Worm (Caenorhabditis elegans) whole organism, L4 larva: Measurements from ENCODE around the gene F54D10.8.

Source experiments
- D1046.2 ChIP-seq: fragments of 200-800 bp; sonication (Bioruptor generic); IDR thresholded peaks from 2 replicates; pipeline ENCODE4 v1.3.6; 2022; ENCODE audit warnings: missing genetic modification characterization, missing compliant biosample characterization
- F26F4.8 ChIP-seq: fragments of 200-800 bp; sonication (Bioruptor generic); conservative IDR thresholded peaks from 2 replicates; pipeline ENCODE4 v1.3.6; 2022; ENCODE audit warnings: missing genetic modification characterization, missing compliant biosample characterization
- F44E2.7 ChIP-seq: fragments of 200-800 bp; sonication (Bioruptor generic); IDR thresholded peaks from 2 replicates; pipeline ENCODE4 v2.1.2; 2022; ENCODE audit warnings: missing genetic modification characterization, missing compliant biosample characterization
- R02D3.7 ChIP-seq: fragments of 150-350 bp; sonication (generic microtip); optimal IDR thresholded peaks from 3 replicates; lab custom pipeline; 2014; ENCODE audit warnings: missing biosample characterization, missing genetic modification characterization
- T26A8.4 ChIP-seq: fragments of 200-800 bp; sonication (Bioruptor generic); IDR thresholded peaks from 2 replicates; pipeline ENCODE4 v1.3.6; 2022; ENCODE audit warnings: missing genetic modification characterization, missing compliant biosample characterization
- Y105C5A.15 ChIP-seq: fragments of 200-800 bp; sonication (Bioruptor generic); IDR thresholded peaks from 2 replicates; pipeline ENCODE4 v1.3.6; 2022; ENCODE audit warnings: missing genetic modification characterization, missing compliant biosample characterization
- Y48G9A.11 ChIP-seq: fragments of 200-800 bp; sonication (Bioruptor generic); IDR thresholded peaks from 2 replicates; pipeline ENCODE4 v1.3.6; 2022; ENCODE audit warnings: missing genetic modification reagents, missing genetic modification characterization, missing compliant biosample characterization
- Y5F2A.4 ChIP-seq: fragments of 200-800 bp; sonication (Bioruptor generic); optimal IDR thresholded peaks from 2 replicates; lab custom pipeline; 2018; ENCODE audit warnings: mild to moderate bottlenecking, missing genetic modification characterization, missing compliant biosample characterization
- Y75B8A.6 ChIP-seq: fragments of 200-800 bp; sonication (Bioruptor generic); IDR thresholded peaks from 2 replicates; pipeline ENCODE4 v1.3.6; 2022; ENCODE audit warnings: missing genetic modification reagents, missing genetic modification characterization, missing compliant biosample characterization
- ZK337.2 ChIP-seq: fragments of 200-800 bp; sonication (Bioruptor generic); IDR thresholded peaks from 2 replicates; pipeline ENCODE4 v1.3.6; 2022; ENCODE audit warnings: missing genetic modification reagents, missing genetic modification characterization, missing compliant biosample characterization
- ZK546.5 ChIP-seq, 2 experiments: sonication (generic microtip); optimal IDR thresholded peaks; 2 replicates each; lab custom pipeline; 2017; ENCODE audit warnings: missing biosample characterization in 2 of 2, missing genetic modification characterization in 2 of 2
- ceh-28 ChIP-seq: fragments of 150-350 bp; optimal IDR thresholded peaks from 2 replicates; lab custom pipeline; 2014; ENCODE audit warnings: missing biosample characterization, missing genetic modification reagents, missing genetic modification characterization
- ceh-44 ChIP-seq: fragments of 200-800 bp; sonication (Bioruptor generic); IDR thresholded peaks from 2 replicates; pipeline ENCODE4 v1.3.6; 2022; ENCODE audit warnings: missing genetic modification reagents, missing genetic modification characterization, missing compliant biosample characterization
- ces-1 ChIP-seq: fragments of 150-350 bp; sonication (generic microtip); optimal IDR thresholded peaks from 4 replicates; lab custom pipeline; 2014; ENCODE audit warnings: missing biosample characterization, missing genetic modification reagents, missing genetic modification characterization
- cey-2 ChIP-seq: sonication (generic microtip); optimal IDR thresholded peaks from 3 replicates; lab custom pipeline; 2017; ENCODE audit warnings: missing genetic modification characterization, mild to moderate bottlenecking, missing compliant biosample characterization, antibody characterized with exemption, borderline replicate concordance; ENCODE audit not compliant: insufficient read depth
- daf-12 ChIP-seq: fragments of 150-350 bp; optimal IDR thresholded peaks from 2 replicates; lab custom pipeline; 2014; ENCODE audit warnings: missing biosample characterization, missing genetic modification reagents, missing genetic modification characterization
- daf-19 ChIP-seq: fragments of 200-800 bp; sonication (Bioruptor generic); conservative IDR thresholded peaks from 2 replicates; pipeline ENCODE4 v1.3.6; 2022; ENCODE audit warnings: missing genetic modification characterization, missing compliant biosample characterization
- dmd-6 ChIP-seq: fragments of 200-800 bp; sonication (Bioruptor generic); IDR thresholded peaks from 2 replicates; pipeline ENCODE4 v1.3.6; 2022; ENCODE audit warnings: missing genetic modification reagents, missing genetic modification characterization, missing compliant biosample characterization
- dpl-1 ChIP-seq: fragments of 150-350 bp; optimal IDR thresholded peaks from 2 replicates; lab custom pipeline; 2014; ENCODE audit warnings: missing biosample characterization, missing genetic modification reagents, missing genetic modification characterization
- duxl-1 ChIP-seq: sonication (generic microtip); optimal IDR thresholded peaks from 2 replicates; lab custom pipeline; 2016; ENCODE audit warnings: mild to moderate bottlenecking, missing genetic modification characterization, moderate library complexity, missing compliant biosample characterization; ENCODE audit not compliant: poor library complexity
- egl-43 ChIP-seq: fragments of 200-800 bp; sonication (Bioruptor generic); IDR thresholded peaks from 2 replicates; pipeline ENCODE4 v1.3.6; 2022; ENCODE audit warnings: missing genetic modification reagents, missing genetic modification characterization, missing compliant biosample characterization
- fos-1 ChIP-seq: fragments of 150-350 bp; optimal IDR thresholded peaks from 2 replicates; lab custom pipeline; 2014; ENCODE audit warnings: missing biosample characterization, missing genetic modification characterization
- gei-8 ChIP-seq: fragments of 200-800 bp; sonication (Bioruptor generic); optimal IDR thresholded peaks from 2 replicates; lab custom pipeline; 2018; ENCODE audit warnings: mild to moderate bottlenecking, missing genetic modification characterization, missing compliant biosample characterization
- hlh-11 ChIP-seq: fragments of 200-800 bp; sonication (Bioruptor generic); optimal IDR thresholded peaks from 2 replicates; lab custom pipeline; 2018; ENCODE audit warnings: mild to moderate bottlenecking, missing genetic modification characterization, missing compliant biosample characterization
- hmg-1.1 ChIP-seq: fragments of 200-800 bp; sonication (Bioruptor generic); IDR thresholded peaks from 2 replicates; pipeline ENCODE4 v1.3.6; 2022; ENCODE audit warnings: missing genetic modification reagents, missing genetic modification characterization, missing compliant biosample characterization
- lin-13 ChIP-seq: fragments of 150-350 bp; optimal IDR thresholded peaks from 2 replicates; lab custom pipeline; 2014; ENCODE audit warnings: missing biosample characterization, missing genetic modification reagents, missing genetic modification characterization
- lin-15B ChIP-seq: fragments of 150-350 bp; sonication (generic microtip); optimal IDR thresholded peaks from 3 replicates; lab custom pipeline; 2014; ENCODE audit warnings: missing biosample characterization, missing genetic modification characterization
- lir-3 ChIP-seq: sonication (generic microtip); optimal IDR thresholded peaks from 2 replicates; lab custom pipeline; 2016; ENCODE audit warnings: mild to moderate bottlenecking, missing genetic modification characterization, missing compliant biosample characterization
- lsy-2 ChIP-seq, 2 experiments: fragments of 150-350 bp in 1 of 2; sonication (generic microtip) in 1 of 2; optimal IDR thresholded peaks; 2 replicates each; lab custom pipeline; 2014 to 2017; ENCODE audit warnings: missing biosample characterization in 2 of 2, missing genetic modification characterization in 2 of 2
- mdt-29 ChIP-seq: fragments of 200-800 bp; sonication (Bioruptor generic); IDR thresholded peaks from 2 replicates; pipeline ENCODE4 v1.3.6; 2022; ENCODE audit warnings: missing genetic modification reagents, missing genetic modification characterization, missing compliant biosample characterization
- mes-2 ChIP-seq: sonication (generic microtip); optimal IDR thresholded peaks from 2 replicates; lab custom pipeline; 2016; ENCODE audit warnings: missing genotype, mild to moderate bottlenecking, missing genetic modification characterization, missing compliant biosample characterization; ENCODE audit not compliant: poor library complexity, severe bottlenecking
- mxl-2 ChIP-seq: fragments of 200-800 bp; sonication (Bioruptor generic); conservative IDR thresholded peaks from 2 replicates; pipeline ENCODE4 v1.3.6; 2022; ENCODE audit warnings: missing genetic modification reagents, missing genetic modification characterization, missing compliant biosample characterization
- mxl-3 ChIP-seq: fragments of 200-800 bp; sonication (Bioruptor generic); optimal IDR thresholded peaks from 2 replicates; lab custom pipeline; 2018; ENCODE audit warnings: mild to moderate bottlenecking, missing genetic modification characterization, missing compliant biosample characterization
- nhr-11 ChIP-seq: fragments of 150-350 bp; optimal IDR thresholded peaks from 2 replicates; lab custom pipeline; 2014; ENCODE audit warnings: missing biosample characterization, missing genetic modification characterization
- nhr-25 ChIP-seq: sonication (generic microtip); optimal IDR thresholded peaks from 2 replicates; lab custom pipeline; 2017; ENCODE audit warnings: missing genetic modification characterization, mild to moderate bottlenecking, missing compliant biosample characterization, antibody characterized with exemption, moderate library complexity, borderline replicate concordance; ENCODE audit not compliant: insufficient read depth
- nhr-28 ChIP-seq: fragments of 150-350 bp; optimal IDR thresholded peaks from 2 replicates; lab custom pipeline; 2014; ENCODE audit warnings: missing biosample characterization, missing genetic modification characterization
- pha-4 ChIP-seq, 2 experiments: fragments of 150-350 bp in 1 of 2; fragments of 200-800 bp in 1 of 2; sonication (Bioruptor generic) in 1 of 2; IDR thresholded peaks in 1 of 2; optimal IDR thresholded peaks in 1 of 2; 2 replicates each; pipeline versions ENCODE4 v1.3.6 to Lab custom; 2014 to 2022; ENCODE audit warnings: missing genetic modification characterization in 2 of 2, missing genetic modification reagents in 2 of 2, missing biosample characterization in 1 of 2, missing compliant biosample characterization in 1 of 2
- php-3 ChIP-seq: fragments of 200-800 bp; sonication (Bioruptor generic); IDR thresholded peaks from 2 replicates; pipeline ENCODE4 v1.3.6; 2022; ENCODE audit warnings: missing genetic modification reagents, missing genetic modification characterization, missing compliant biosample characterization
- sdz-12 ChIP-seq: fragments of 200-800 bp; sonication (Bioruptor generic); optimal IDR thresholded peaks from 2 replicates; lab custom pipeline; 2018; ENCODE audit warnings: mild to moderate bottlenecking, missing genetic modification characterization, missing compliant biosample characterization
- set-16 ChIP-seq: fragments of 200-800 bp; sonication (Bioruptor generic); IDR thresholded peaks from 2 replicates; pipeline ENCODE4 v1.3.6; 2022; ENCODE audit warnings: missing genetic modification reagents, missing genetic modification characterization, missing compliant biosample characterization
- skn-1 ChIP-seq: fragments of 150-350 bp; optimal IDR thresholded peaks from 2 replicates; lab custom pipeline; 2014; ENCODE audit warnings: missing biosample characterization, missing genetic modification characterization
- snpc-1.2 ChIP-seq: fragments of 200-800 bp; sonication (Bioruptor generic); IDR thresholded peaks from 2 replicates; pipeline ENCODE4 v1.3.6; 2022; ENCODE audit warnings: missing genetic modification reagents, missing genetic modification characterization, missing compliant biosample characterization
- snpc-4 ChIP-seq: fragments of 150-350 bp; optimal IDR thresholded peaks from 2 replicates; lab custom pipeline; 2014; ENCODE audit warnings: missing biosample characterization, missing genetic modification characterization
- spr-1 ChIP-seq: sonication (generic microtip); optimal IDR thresholded peaks from 2 replicates; lab custom pipeline; 2016; ENCODE audit warnings: mild to moderate bottlenecking, missing genetic modification characterization, missing compliant biosample characterization
- spr-3 ChIP-seq: fragments of 200-800 bp; sonication (Bioruptor generic); optimal IDR thresholded peaks from 2 replicates; lab custom pipeline; 2018; ENCODE audit warnings: mild to moderate bottlenecking, missing genetic modification characterization, missing compliant biosample characterization
- tag-97 ChIP-seq: fragments of 200-800 bp; sonication (Bioruptor generic); IDR thresholded peaks from 2 replicates; pipeline ENCODE4 v1.3.6; 2022; ENCODE audit warnings: missing genetic modification characterization, missing compliant biosample characterization
- zag-1 ChIP-seq: fragments of 150-350 bp; optimal IDR thresholded peaks from 2 replicates; lab custom pipeline; 2014; ENCODE audit warnings: missing biosample characterization, missing genetic modification characterization
- zfp-3 ChIP-seq: fragments of 200-800 bp; sonication (Bioruptor generic); conservative IDR thresholded peaks from 2 replicates; pipeline ENCODE4 v1.3.6; 2022; ENCODE audit warnings: missing genetic modification reagents, missing genetic modification characterization, missing compliant biosample characterization
- zip-11 ChIP-seq: fragments of 200-800 bp; sonication (Bioruptor generic); IDR thresholded peaks from 2 replicates; pipeline ENCODE4 v1.3.6; 2022; ENCODE audit warnings: missing genetic modification characterization, missing compliant biosample characterization
- zip-2 ChIP-seq: fragments of 150-350 bp; optimal IDR thresholded peaks from 2 replicates; lab custom pipeline; 2014; ENCODE audit warnings: missing biosample characterization, missing genetic modification characterization
- ztf-7 ChIP-seq: fragments of 150-350 bp; optimal IDR thresholded peaks from 2 replicates; lab custom pipeline; 2014; ENCODE audit warnings: missing biosample characterization, missing genetic modification characterization

F54D10.8 gene

ce11 chrII:3808104-3808503 is 19.6 kb downstream of the F54D10.8 start, which contains the start of gene F54D10.5 (continued):
- TF ChIP-seq dmd-6 (no peak), php-3 (no peak), skn-1 (tag; lab: Kevin White, UChicago) (no peak), fos-1 (tag; lab: Kevin White, UChicago) (peak; percentile 7), tag-97 (no peak), zip-11 (GFP tag; lab: Robert Waterston, UW) (no peak), Y105C5A.15 (GFP tag; lab: Robert Waterston, UW) (no peak), duxl-1 (tag; lab: Kevin White, UChicago) (peak; percentile 84), mxl-3 (no peak), mes-2 (tag; lab: Kevin White, UChicago) (peak; percentile 91), D1046.2 (GFP tag; lab: Robert Waterston, UW) (no peak), nhr-28 (peak; percentile 28), nhr-25 (tag; lab: Kevin White, UChicago) (no peak), hlh-11 (tag; lab: Kevin White, UChicago) (peak; percentile 35), gei-8 (GFP tag; lab: Kevin White, UChicago) (no peak), R02D3.7 (tag; lab: Kevin White, UChicago) (peak; percentile 95), lin-15B (tag; lab: Kevin White, UChicago) (no peak), T26A8.4 (peak; percentile 63), mdt-29 (no peak), sdz-12 (GFP tag; lab: Kevin White, UChicago) (no peak), F44E2.7 (GFP tag; lab: Robert Waterston, UW) (no peak), lir-3 (tag; lab: Kevin White, UChicago) (no peak), Y75B8A.6 (GFP tag; lab: Robert Waterston, UW) (no peak), lsy-2 (tag; optimal IDR thresholded peaks at IDR 0.05; lab: Kevin White, UChicago) (no peak), hmg-1.1 (GFP tag; lab: Robert Waterston, UW) (peak; percentile 51; the same call in 1 of the 2 replicates), nhr-11 (no peak), pha-4 (GFP tag; IDR thresholded peaks at IDR 0.05; lab: Robert Waterston, UW) (peak; percentile 35; the same call in 1 of the 2 replicates), pha-4 (tag; optimal IDR thresholded peaks at IDR 0.05; lab: Kevin White, UChicago) (no peak), ztf-7 (tag; lab: Kevin White, UChicago) (no peak), mxl-2 (no peak), F26F4.8 (no peak), lin-13 (GFP tag; lab: Kevin White, UChicago) (peak; percentile 31), zip-2 (tag; lab: Kevin White, UChicago) (no peak), ZK546.5 (tag; optimal IDR thresholded peaks at IDR 0.05; lab: Kevin White, UChicago) (no peak), snpc-4 (tag; lab: Kevin White, UChicago) (no peak), ces-1 (GFP tag; lab: Kevin White, UChicago) (no peak), set-16 (GFP tag; lab: Robert Waterston, UW) (no peak), Y48G9A.11 (no peak), daf-19 (GFP tag; lab: Robert Waterston, UW) (no peak), egl-43 (GFP tag; lab: Robert Waterston, UW) (no peak), snpc-1.2 (no peak), ceh-44 (no peak), zfp-3 (no peak), zag-1 (no peak), spr-3 (no peak), dpl-1 (GFP tag; lab: Kevin White, UChicago) (peak; percentile 95), cey-2 (no peak), ceh-28 (tag; lab: Kevin White, UChicago) (no peak), ZK337.2 (GFP tag; lab: Robert Waterston, UW) (no peak), spr-1 (peak; percentile 45), Y5F2A.4 (GFP tag; lab: Kevin White, UChicago) (no peak), daf-12 (no peak)
